Worm (Caenorhabditis elegans) whole organism, mixed stage, embryonic: ENCODE measurements around the gene arrd-5.

ENCODE experiments used
- M03D4.4 ChIP-seq: sonication (generic microtip); optimal IDR thresholded peaks from 2 replicates; lab custom pipeline; 2017; ENCODE audit warnings: mild to moderate bottlenecking, missing genetic modification characterization, missing compliant biosample characterization
- bed-3 ChIP-seq: fragments of 200-800 bp; sonication (Bioruptor generic); optimal IDR thresholded peaks from 3 replicates; lab custom pipeline; 2018; ENCODE audit warnings: mild to moderate bottlenecking, missing genetic modification characterization, moderate library complexity, missing compliant biosample characterization
- ceh-39 ChIP-seq: fragments of 150-350 bp; optimal IDR thresholded peaks from 2 replicates; lab custom pipeline; 2014; ENCODE audit warnings: missing biosample characterization, missing genetic modification characterization
- ceh-83 ChIP-seq: fragments of 200-800 bp; sonication (Bioruptor generic); optimal IDR thresholded peaks from 2 replicates; lab custom pipeline; 2018; ENCODE audit warnings: mild to moderate bottlenecking, missing genetic modification characterization, missing compliant biosample characterization
- ces-1 ChIP-seq: fragments of 150-350 bp; optimal IDR thresholded peaks from 2 replicates; lab custom pipeline; 2014; ENCODE audit warnings: missing biosample characterization, missing genetic modification reagents, missing genetic modification characterization
- cnd-1 ChIP-seq: fragments of 200-800 bp; sonication (Bioruptor generic); optimal IDR thresholded peaks from 2 replicates; lab custom pipeline; 2018; ENCODE audit warnings: mild to moderate bottlenecking, missing genetic modification characterization, missing compliant biosample characterization
- drap-1 ChIP-seq: fragments of 200-800 bp; sonication (Bioruptor generic); optimal IDR thresholded peaks from 3 replicates; lab custom pipeline; 2018; ENCODE audit warnings: mild to moderate bottlenecking, missing genetic modification characterization, missing compliant biosample characterization
- elt-1 ChIP-seq: sonication (generic microtip); optimal IDR thresholded peaks from 2 replicates; lab custom pipeline; 2017; ENCODE audit warnings: missing genetic modification characterization, mild to moderate bottlenecking, missing compliant biosample characterization, antibody characterized with exemption, moderate library complexity, borderline replicate concordance; ENCODE audit not compliant: insufficient read depth
- elt-3 ChIP-seq: fragments of 150-350 bp; optimal IDR thresholded peaks from 2 replicates; lab custom pipeline; 2014; ENCODE audit warnings: missing biosample characterization, missing genetic modification characterization
- flh-1 ChIP-seq: fragments of 200-800 bp; sonication (Bioruptor generic); optimal IDR thresholded peaks from 2 replicates; lab custom pipeline; 2018; ENCODE audit warnings: mild to moderate bottlenecking, missing genetic modification characterization, moderate library complexity, missing compliant biosample characterization
- ham-2 ChIP-seq: fragments of 200-800 bp; sonication (Bioruptor generic); optimal IDR thresholded peaks from 2 replicates; lab custom pipeline; 2018; ENCODE audit warnings: mild to moderate bottlenecking, missing genetic modification characterization, missing compliant biosample characterization
- hlh-1 ChIP-seq: fragments of 150-350 bp; optimal IDR thresholded peaks from 2 replicates; lab custom pipeline; 2014; ENCODE audit warnings: missing biosample characterization, missing genetic modification reagents, missing genetic modification characterization
- lin-13 ChIP-seq: fragments of 150-350 bp; optimal IDR thresholded peaks from 2 replicates; lab custom pipeline; 2014; ENCODE audit warnings: missing biosample characterization, missing genetic modification characterization
- lin-32 ChIP-seq: fragments of 200-800 bp; sonication (Bioruptor generic); optimal IDR thresholded peaks from 2 replicates; lab custom pipeline; 2018; ENCODE audit warnings: mild to moderate bottlenecking, missing genetic modification characterization, missing compliant biosample characterization
- lsy-2 ChIP-seq: fragments of 150-350 bp; optimal IDR thresholded peaks from 2 replicates; lab custom pipeline; 2014; ENCODE audit warnings: missing biosample characterization, missing genetic modification characterization
- mab-5 ChIP-seq: fragments of 150-350 bp; optimal IDR thresholded peaks from 2 replicates; lab custom pipeline; 2014; ENCODE audit warnings: missing biosample characterization, missing genetic modification characterization
- mep-1 ChIP-seq: fragments of 150-350 bp; optimal IDR thresholded peaks from 2 replicates; lab custom pipeline; 2017; ENCODE audit warnings: missing biosample characterization, missing genetic modification reagents, missing genetic modification characterization, inconsistent platforms
- mls-2 ChIP-seq: sonication (generic microtip); optimal IDR thresholded peaks from 2 replicates; lab custom pipeline; 2016; ENCODE audit warnings: mild to moderate bottlenecking, missing genetic modification characterization, moderate library complexity, missing compliant biosample characterization
- nhr-12 ChIP-seq: fragments of 150-350 bp; optimal IDR thresholded peaks from 2 replicates; lab custom pipeline; 2014; ENCODE audit warnings: missing biosample characterization, missing genetic modification characterization
- nhr-2 ChIP-seq: fragments of 150-350 bp; optimal IDR thresholded peaks from 2 replicates; lab custom pipeline; 2014; ENCODE audit warnings: missing biosample characterization, missing genetic modification characterization
- nhr-237 ChIP-seq: fragments of 150-350 bp; optimal IDR thresholded peaks from 2 replicates; lab custom pipeline; 2014; ENCODE audit warnings: missing biosample characterization, missing genetic modification characterization
- nhr-28 ChIP-seq: fragments of 150-350 bp; optimal IDR thresholded peaks from 2 replicates; lab custom pipeline; 2014; ENCODE audit warnings: missing biosample characterization, missing genetic modification characterization
- nhr-76 ChIP-seq: sonication (generic microtip); optimal IDR thresholded peaks from 2 replicates; lab custom pipeline; 2017; ENCODE audit warnings: missing biosample characterization, missing genetic modification characterization
- pha-4 ChIP-seq: fragments of 150-350 bp; optimal IDR thresholded peaks from 2 replicates; lab custom pipeline; 2018; ENCODE audit warnings: missing biosample characterization, missing genetic modification reagents, missing genetic modification characterization
- sem-2 ChIP-seq: fragments of 200-800 bp; sonication (Bioruptor generic); optimal IDR thresholded peaks from 2 replicates; lab custom pipeline; 2018; ENCODE audit warnings: mild to moderate bottlenecking, missing genetic modification characterization, missing compliant biosample characterization
- snpc-4 ChIP-seq: fragments of 150-350 bp; optimal IDR thresholded peaks from 2 replicates; lab custom pipeline; 2014; ENCODE audit warnings: missing biosample characterization, missing genetic modification characterization
- sptf-1 ChIP-seq: sonication (generic microtip); optimal IDR thresholded peaks from 2 replicates; lab custom pipeline; 2017; ENCODE audit warnings: mild to moderate bottlenecking, missing genetic modification characterization, moderate library complexity, missing compliant biosample characterization
- tbx-8 ChIP-seq: fragments of 200-800 bp; sonication (Bioruptor generic); optimal IDR thresholded peaks from 2 replicates; lab custom pipeline; 2018; ENCODE audit warnings: mild to moderate bottlenecking, missing genetic modification characterization, moderate library complexity, missing compliant biosample characterization
- unc-39 ChIP-seq: fragments of 150-350 bp; optimal IDR thresholded peaks from 2 replicates; lab custom pipeline; 2014; ENCODE audit warnings: missing biosample characterization, missing genetic modification characterization
- unc-62 ChIP-seq: fragments of 150-350 bp; optimal IDR thresholded peaks from 2 replicates; lab custom pipeline; 2014; ENCODE audit warnings: missing biosample characterization, missing genetic modification reagents, missing genetic modification characterization
- zip-8 ChIP-seq: fragments of 150-350 bp; optimal IDR thresholded peaks from 2 replicates; lab custom pipeline; 2014; ENCODE audit warnings: missing biosample characterization, missing genetic modification characterization
- ztf-11 ChIP-seq: fragments of 150-350 bp; optimal IDR thresholded peaks from 2 replicates; lab custom pipeline; 2014; ENCODE audit warnings: missing biosample characterization, missing genetic modification characterization

arrd-5 gene

ce11 chrII:9800251-9800650 lies 34.8 kb upstream of the arrd-5 start, which contains the start of gene cyp-13A5:
TSS of gene cyp-13A5 (minus strand) at chrII:9800362.
- no peak for TF ChIP-seq nhr-28 (tag; lab: Kevin White, UChicago)
- no peak for TF ChIP-seq mab-5
- TF ChIP-seq mep-1 (tag; lab: Kevin White, UChicago): no peak
- no peak for TF ChIP-seq nhr-2 (tag; lab: Kevin White, UChicago)
- no peak for TF ChIP-seq snpc-4 (tag; lab: Kevin White, UChicago)
- no peak for TF ChIP-seq lsy-2 (tag; lab: Kevin White, UChicago)
- TF ChIP-seq mls-2: no peak
- no peak for TF ChIP-seq ces-1
- no peak for TF ChIP-seq ztf-11 (tag; lab: Kevin White, UChicago)
- TF ChIP-seq ham-2 (GFP tag; lab: Kevin White, UChicago): no peak
- TF ChIP-seq M03D4.4 (tag; lab: Kevin White, UChicago): no peak
- TF ChIP-seq pha-4: no peak
- no peak for TF ChIP-seq elt-3 (tag; lab: Kevin White, UChicago)
- no peak for TF ChIP-seq elt-1 (tag; lab: Kevin White, UChicago)
- no peak for TF ChIP-seq lin-13 (tag; lab: Kevin White, UChicago)
- TF ChIP-seq nhr-237: no peak
- no peak for TF ChIP-seq flh-1 (GFP tag; lab: Kevin White, UChicago)
- TF ChIP-seq cnd-1 (tag; lab: Kevin White, UChicago): no peak

- TF ChIP-seq sem-2 (GFP tag; lab: Kevin White, UChicago) (no peak), nhr-28 (tag; lab: Kevin White, UChicago) (no peak), pha-4 (no peak), tbx-8 (GFP tag; lab: Kevin White, UChicago) (no peak), elt-3 (tag; lab: Kevin White, UChicago) (no peak), ces-1 (no peak), bed-3 (GFP tag; lab: Kevin White, UChicago) (no peak), drap-1 (GFP tag; lab: Kevin White, UChicago) (no peak), lin-32 (GFP tag; lab: Kevin White, UChicago) (no peak)
These were observed 32.4 kb upstream of the arrd-5 start, which contains the start of gene cyp-13A6 for ce11 chrII:9802642-9803041. TSS of gene cyp-13A6 (minus strand) at chrII:9802821.

- TF ChIP-seq nhr-76 (tag; lab: Kevin White, UChicago) (no peak), nhr-237 (no peak), ceh-39 (tag; lab: Kevin White, UChicago) (no peak), drap-1 (GFP tag; lab: Kevin White, UChicago) (no peak), nhr-28 (tag; lab: Kevin White, UChicago) (no peak), cnd-1 (tag; lab: Kevin White, UChicago) (no peak), ces-1 (no peak), sptf-1 (tag; lab: Kevin White, UChicago) (no peak), flh-1 (GFP tag; lab: Kevin White, UChicago) (no peak), nhr-2 (tag; lab: Kevin White, UChicago) (no peak)
These were observed 31.7 kb upstream of the arrd-5 start, which contains the start of gene cyp-13A7 for ce11 chrII:9803320-9803719. TSS of gene cyp-13A7 (plus strand) at chrII:9803620.

DNA sequence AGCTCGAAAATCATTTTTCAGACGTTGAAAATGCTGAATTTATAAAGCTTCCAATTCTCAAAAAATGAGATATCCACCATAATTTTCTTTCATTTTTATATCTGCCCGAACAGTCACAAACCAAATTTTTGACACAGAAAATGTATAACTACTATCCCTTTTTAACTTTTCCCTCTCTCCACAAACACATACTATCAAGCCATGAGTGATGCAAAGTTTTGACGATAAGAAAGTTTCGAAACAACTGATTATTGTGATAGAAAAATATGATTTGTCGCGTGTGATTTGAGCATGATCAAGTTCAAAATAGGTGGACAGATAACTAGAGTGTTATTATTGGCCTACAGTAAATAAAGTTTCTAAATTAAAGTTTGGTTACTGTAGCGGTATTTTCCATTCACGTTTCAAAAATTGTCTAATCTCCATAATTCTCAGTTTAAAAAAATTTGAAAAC lies 27.5 kb upstream of the arrd-5 start, which contains the start of gene cyp-13A8:
Gene cyp-13A8 (minus strand): TSS at position 51 of the 454 bp plus-strand sequence.
- no peak for TF ChIP-seq ces-1
- no peak for TF ChIP-seq nhr-76 (tag; lab: Kevin White, UChicago)
- TF ChIP-seq zip-8: no peak
- TF ChIP-seq ham-2 (GFP tag; lab: Kevin White, UChicago): no peak
- no peak for TF ChIP-seq ceh-83 (GFP tag; lab: Kevin White, UChicago)
- no peak for TF ChIP-seq elt-1 (tag; lab: Kevin White, UChicago)

ce11 chrII:9826946-9827345 lies 8.1 kb upstream of the arrd-5 start:
- TF ChIP-seq cnd-1 (tag; lab: Kevin White, UChicago) (no peak), mab-5 (no peak), zip-8 (no peak), hlh-1 (no peak), nhr-237 (no peak), mls-2 (no peak), elt-3 (tag; lab: Kevin White, UChicago) (no peak), ces-1 (no peak), unc-39 (tag; lab: Kevin White, UChicago) (no peak), sem-2 (GFP tag; lab: Kevin White, UChicago) (no peak), ceh-83 (GFP tag; lab: Kevin White, UChicago) (no peak), ztf-11 (tag; lab: Kevin White, UChicago) (no peak), lin-13 (tag; lab: Kevin White, UChicago) (no peak), bed-3 (GFP tag; lab: Kevin White, UChicago) (no peak), M03D4.4 (tag; lab: Kevin White, UChicago) (no peak), nhr-12 (no peak), unc-62 (GFP tag; lab: Kevin White, UChicago) (no peak), drap-1 (GFP tag; lab: Kevin White, UChicago) (no peak)
